Worm (Caenorhabditis elegans) whole organism, young adult: ENCODE results near the gene fip-7.

Experiments used
- B0035.1 ChIP-seq: sonication (generic microtip); optimal IDR thresholded peaks from 2 replicates; lab custom pipeline; 2016; ENCODE audit warnings: missing genetic modification characterization, mild to moderate bottlenecking, missing compliant biosample characterization, missing genotype, missing genetic modification reagents
- B0336.3 ChIP-seq: fragments of 200-800 bp; sonication (Bioruptor generic); IDR thresholded peaks from 2 replicates; pipeline ENCODE4 v1.3.6; 2022; ENCODE audit warnings: missing genetic modification characterization, missing compliant biosample characterization
- C17E4.6 ChIP-seq: fragments of 200-800 bp; sonication (Bioruptor generic); IDR thresholded peaks from 2 replicates; pipeline ENCODE4 v1.3.6; 2022; ENCODE audit warnings: missing genetic modification reagents, missing genetic modification characterization, missing compliant biosample characterization
- D2030.7 ChIP-seq: fragments of 200-800 bp; sonication (Bioruptor generic); IDR thresholded peaks from 2 replicates; pipeline ENCODE4 v1.3.6; 2022; ENCODE audit warnings: missing genetic modification reagents, missing genetic modification characterization, missing compliant biosample characterization
- F33H1.4 ChIP-seq: fragments of 200-800 bp; sonication (Bioruptor generic); IDR thresholded peaks from 2 replicates; pipeline ENCODE4 v1.3.6; 2022; ENCODE audit warnings: missing genetic modification reagents, missing genetic modification characterization, missing compliant biosample characterization
- F49E8.2 ChIP-seq: sonication (generic microtip); optimal IDR thresholded peaks from 3 replicates; lab custom pipeline; 2017; ENCODE audit warnings: missing genetic modification characterization, mild to moderate bottlenecking, missing compliant biosample characterization, antibody characterized with exemption, moderate library complexity; ENCODE audit not compliant: insufficient read depth
- T26A5.8 ChIP-seq: sonication (generic microtip); optimal IDR thresholded peaks from 2 replicates; lab custom pipeline; 2016; ENCODE audit warnings: missing genetic modification characterization, missing compliant biosample characterization
- Y53G8AR.9 ChIP-seq: fragments of 200-800 bp; sonication (Bioruptor generic); conservative IDR thresholded peaks from 2 replicates; pipeline ENCODE4 v1.3.6; 2022; ENCODE audit warnings: missing genetic modification reagents, missing genetic modification characterization, missing compliant biosample characterization
- Y56A3A.18 ChIP-seq: fragments of 200-800 bp; sonication (Bioruptor generic); IDR thresholded peaks from 2 replicates; pipeline ENCODE4 v1.3.6; 2022; ENCODE audit warnings: missing genetic modification reagents, missing genetic modification characterization, missing compliant biosample characterization
- Y67H2A.10 ChIP-seq: fragments of 200-800 bp; sonication (Bioruptor generic); conservative IDR thresholded peaks from 2 replicates; pipeline ENCODE4 v1.3.6; 2022; ENCODE audit warnings: missing genetic modification reagents, missing genetic modification characterization, missing compliant biosample characterization
- Y79H2A.3 ChIP-seq: fragments of 200-800 bp; sonication (Bioruptor generic); conservative IDR thresholded peaks from 2 replicates; pipeline ENCODE4 v1.3.6; 2022; ENCODE audit warnings: missing genetic modification reagents, missing genetic modification characterization, missing compliant biosample characterization
- ama-1 ChIP-seq, 3 experiments: fragments of 150-350 bp in 1 of 3; sonication (generic microtip) in 2 of 3; optimal IDR thresholded peaks; 2 replicates each; lab custom pipeline; 2014 to 2018; ENCODE audit warnings: missing biosample characterization in 2 of 3, missing genetic modification characterization in 2 of 3, missing genetic modification reagents in 2 of 3
- athp-1 ChIP-seq: sonication (generic microtip); optimal IDR thresholded peaks from 2 replicates; lab custom pipeline; 2017; ENCODE audit warnings: mild to moderate bottlenecking, missing genetic modification characterization, missing compliant biosample characterization
- attf-6 ChIP-seq: fragments of 200-800 bp; sonication (Bioruptor generic); IDR thresholded peaks from 2 replicates; pipeline ENCODE4 v1.3.6; 2022; ENCODE audit warnings: missing genetic modification reagents, missing genetic modification characterization, missing compliant biosample characterization
- cebp-1 ChIP-seq, 2 experiments: fragments of 200-800 bp in 1 of 2; sonication (Bioruptor generic) in 1 of 2; sonication (generic microtip) in 1 of 2; IDR thresholded peaks in 1 of 2; optimal IDR thresholded peaks in 1 of 2; 2 replicates each; pipeline versions ENCODE4 v1.3.6 to Lab custom; 2017 to 2022; ENCODE audit warnings: missing compliant biosample characterization in 2 of 2, missing genetic modification characterization in 2 of 2, mild to moderate bottlenecking in 1 of 2, missing genetic modification reagents in 1 of 2, moderate library complexity in 1 of 2
- ceh-27 ChIP-seq: fragments of 200-800 bp; sonication (Bioruptor generic); optimal IDR thresholded peaks from 2 replicates; lab custom pipeline; 2018; ENCODE audit warnings: mild to moderate bottlenecking, missing genetic modification characterization, moderate library complexity, missing compliant biosample characterization
- ceh-91 ChIP-seq: fragments of 200-800 bp; sonication (Bioruptor generic); IDR thresholded peaks from 2 replicates; pipeline ENCODE4 v1.3.6; 2022; ENCODE audit warnings: missing genetic modification reagents, missing genetic modification characterization, missing compliant biosample characterization
- dox-1 ChIP-seq: fragments of 200-800 bp; sonication (Bioruptor generic); IDR thresholded peaks from 2 replicates; pipeline ENCODE4 v1.3.6; 2022; ENCODE audit warnings: missing genetic modification reagents, missing genetic modification characterization, missing compliant biosample characterization
- dpff-1 ChIP-seq: sonication (generic microtip); optimal IDR thresholded peaks from 2 replicates; lab custom pipeline; 2017; ENCODE audit warnings: mild to moderate bottlenecking, missing genetic modification characterization, missing compliant biosample characterization
- efl-1 ChIP-seq: fragments of 150-350 bp; optimal IDR thresholded peaks from 2 replicates; lab custom pipeline; 2014; ENCODE audit warnings: missing biosample characterization, missing genetic modification reagents, missing genetic modification characterization
- ekl-4 ChIP-seq: fragments of 200-800 bp; sonication (Bioruptor generic); IDR thresholded peaks from 2 replicates; pipeline ENCODE4 v1.3.6; 2022; ENCODE audit warnings: missing genetic modification reagents, missing genetic modification characterization, missing compliant biosample characterization
- hmg-1.2 ChIP-seq: fragments of 200-800 bp; sonication (Bioruptor generic); IDR thresholded peaks from 2 replicates; pipeline ENCODE4 v1.3.6; 2022; ENCODE audit warnings: missing genetic modification reagents, missing genetic modification characterization, missing compliant biosample characterization
- hrde-1 ChIP-seq: sonication (generic microtip); optimal IDR thresholded peaks from 2 replicates; lab custom pipeline; 2016; ENCODE audit warnings: missing genetic modification characterization, mild to moderate bottlenecking, missing compliant biosample characterization, moderate library complexity, missing genotype, missing genetic modification reagents, borderline replicate concordance
- hsf-1 ChIP-seq: fragments of 200-800 bp; sonication (Bioruptor generic); IDR thresholded peaks from 2 replicates; pipeline ENCODE4 v1.3.6; 2022; ENCODE audit warnings: missing genetic modification reagents, missing genetic modification characterization, missing compliant biosample characterization
- lin-35 ChIP-seq, 3 experiments: fragments of 150-350 bp in 2 of 3; sonication (generic microtip) in 1 of 3; optimal IDR thresholded peaks; 2 replicates each; lab custom pipeline; 2014 to 2018; ENCODE audit warnings: missing biosample characterization in 3 of 3, missing genetic modification characterization in 3 of 3, missing genetic modification reagents in 3 of 3
- lin-40 ChIP-seq: sonication (generic microtip); optimal IDR thresholded peaks from 2 replicates; lab custom pipeline; 2016; ENCODE audit warnings: missing genetic modification characterization, mild to moderate bottlenecking, missing compliant biosample characterization, missing genotype, missing genetic modification reagents
- lir-1 ChIP-seq: fragments of 200-800 bp; sonication (Bioruptor generic); conservative IDR thresholded peaks from 2 replicates; pipeline ENCODE4 v1.3.6; 2022; ENCODE audit warnings: missing genetic modification reagents, missing genetic modification characterization, missing compliant biosample characterization
- mcd-1 ChIP-seq: fragments of 200-800 bp; sonication (Bioruptor generic); IDR thresholded peaks from 2 replicates; pipeline ENCODE4 v1.3.6; 2022; ENCODE audit warnings: missing genetic modification reagents, missing genetic modification characterization, missing compliant biosample characterization
- mes-4 ChIP-seq: sonication (generic microtip); optimal IDR thresholded peaks from 2 replicates; lab custom pipeline; 2016; ENCODE audit warnings: missing genotype, missing genetic modification characterization, missing compliant biosample characterization
- nfya-2 ChIP-seq: fragments of 200-800 bp; sonication (Bioruptor generic); IDR thresholded peaks from 2 replicates; pipeline ENCODE4 v1.3.6; 2022; ENCODE audit warnings: missing genetic modification reagents, missing genetic modification characterization, missing compliant biosample characterization
- nfyb-1 ChIP-seq: fragments of 200-800 bp; sonication (Bioruptor generic); IDR thresholded peaks from 2 replicates; pipeline ENCODE4 v1.3.6; 2022; ENCODE audit warnings: missing genetic modification reagents, missing genetic modification characterization, missing compliant biosample characterization
- nhr-179 ChIP-seq: sonication (generic microtip); optimal IDR thresholded peaks from 2 replicates; lab custom pipeline; 2016; ENCODE audit warnings: mild to moderate bottlenecking, missing genetic modification characterization, missing compliant biosample characterization
- pbrm-1 ChIP-seq: fragments of 200-800 bp; sonication (Bioruptor generic); IDR thresholded peaks from 2 replicates; pipeline ENCODE4 v1.3.6; 2022; ENCODE audit warnings: missing genetic modification reagents, missing genetic modification characterization, missing compliant biosample characterization
- rec-8 ChIP-seq, 2 experiments: sonication (generic microtip); optimal IDR thresholded peaks; 2 replicates each; lab custom pipeline; 2016; ENCODE audit warnings: mild to moderate bottlenecking in 2 of 2, missing genetic modification characterization in 2 of 2, missing genetic modification reagents in 2 of 2, missing genotype in 2 of 2, missing biosample characterization in 1 of 2, missing compliant biosample characterization in 1 of 2, moderate library complexity in 1 of 2
- repo-1 ChIP-seq: sonication (generic microtip); optimal IDR thresholded peaks from 2 replicates; lab custom pipeline; 2017; ENCODE audit warnings: mild to moderate bottlenecking, missing genetic modification characterization, missing compliant biosample characterization
- rpc-1 ChIP-seq, 2 experiments: fragments of 150-350 bp in 1 of 2; sonication (generic microtip) in 1 of 2; optimal IDR thresholded peaks; 2 replicates each; lab custom pipeline; 2014 to 2018; ENCODE audit warnings: missing biosample characterization in 1 of 2, missing genetic modification characterization in 1 of 2, missing genetic modification reagents in 1 of 2, missing genotype in 1 of 2
- snpc-1.3 ChIP-seq: sonication (generic microtip); optimal IDR thresholded peaks from 2 replicates; lab custom pipeline; 2017; ENCODE audit warnings: missing genetic modification characterization, mild to moderate bottlenecking, missing compliant biosample characterization, antibody characterized with exemption, moderate library complexity, missing genotype, missing genetic modification reagents; ENCODE audit not compliant: insufficient read depth
- snpc-4 ChIP-seq, 5 experiments: fragments of 150-350 bp in 1 of 5; sonication (generic microtip) in 4 of 5; optimal IDR thresholded peaks; 2 replicates each; lab custom pipeline; 2014 to 2018; ENCODE audit warnings: missing genetic modification characterization in 5 of 5, missing biosample characterization in 3 of 5, antibody characterized with exemption in 2 of 5, mild to moderate bottlenecking in 2 of 5, missing compliant biosample characterization in 2 of 5, missing genotype in 2 of 5, moderate library complexity in 2 of 5, missing genetic modification reagents in 1 of 5
- tbp1 ChIP-seq: fragments of 200-800 bp; sonication (Bioruptor generic); optimal IDR thresholded peaks from 2 replicates; lab custom pipeline; 2018; ENCODE audit warnings: mild to moderate bottlenecking, missing genetic modification characterization, missing compliant biosample characterization
- tbx-9 ChIP-seq: sonication (generic microtip); optimal IDR thresholded peaks from 2 replicates; lab custom pipeline; 2016; ENCODE audit warnings: borderline replicate concordance, missing genetic modification characterization, inconsistent platforms, missing compliant biosample characterization
- ztf-25 ChIP-seq: fragments of 200-800 bp; sonication (Bioruptor generic); IDR thresholded peaks from 2 replicates; pipeline ENCODE4 v1.3.6; 2022; ENCODE audit warnings: missing genetic modification reagents, missing genetic modification characterization, missing compliant biosample characterization
- ztf-3 ChIP-seq: fragments of 200-800 bp; sonication (Bioruptor generic); optimal IDR thresholded peaks from 2 replicates; lab custom pipeline; 2018; ENCODE audit warnings: mild to moderate bottlenecking, missing genetic modification characterization, missing compliant biosample characterization

Gene fip-7

ce11 chrIV:16656232-16656631, 30.2 kb downstream of the fip-7 start, which contains the start of gene tsr-2 (continued):
- TF ChIP-seq ceh-91 (GFP tag; lab: Robert Waterston, UW) (peak; percentile 80), dox-1 (GFP tag; lab: Robert Waterston, UW) (peak; percentile 95), Y67H2A.10 (GFP tag; lab: Robert Waterston, UW) (0 out of 2 replicates have a peak, but pooled peaks have one; percentile 48), C17E4.6 (no peak), ztf-3 (GFP tag; lab: Kevin White, UChicago) (no peak), rpc-1 (optimal IDR thresholded peaks at IDR 0.05; lab: Kevin White, UChicago) (peak; percentile 25), rpc-1 (tag; optimal IDR thresholded peaks at IDR 0.05; lab: Kevin White, UChicago) (no peak)
- TF ChIP-seq, all 124 proteins: peak for 62

- TF ChIP-seq Y53G8AR.9 (GFP tag; lab: Robert Waterston, UW) (peak; percentile 54; the same call in 1 of the 2 replicates), athp-1 (tag; lab: Kevin White, UChicago) (peak; percentile 20), nhr-179 (tag; lab: Kevin White, UChicago) (no peak), B0336.3 (peak; percentile 77), pbrm-1 (0 out of 2 replicates have a peak, but pooled peaks have one; percentile 4), D2030.7 (GFP tag; lab: Robert Waterston, UW) (0 out of 2 replicates have a peak, but pooled peaks have one; percentile 17), ceh-27 (no peak), Y56A3A.18 (GFP tag; lab: Robert Waterston, UW) (no peak), B0035.1 (peak; percentile 7), tbx-9 (no peak), attf-6 (GFP tag; lab: Robert Waterston, UW) (peak; percentile 89; the same call in 1 of the 2 replicates), hmg-1.2 (GFP tag; lab: Robert Waterston, UW) (0 out of 2 replicates have a peak, but pooled peaks have one; percentile 12), hsf-1 (GFP tag; lab: Robert Waterston, UW) (peak; percentile 68), Y79H2A.3 (GFP tag; lab: Robert Waterston, UW) (peak; percentile 69; the same call in 1 of the 2 replicates), ekl-4 (GFP tag; lab: Robert Waterston, UW) (peak; percentile 55; the same call in 1 of the 2 replicates), mcd-1 (peak; percentile 17; the same call in 1 of the 2 replicates), nfyb-1 (GFP tag; lab: Robert Waterston, UW) (peak; percentile 87), ztf-25 (GFP tag; lab: Robert Waterston, UW) (0 out of 2 replicates have a peak, but pooled peaks have one; percentile 32), T26A5.8 (peak; percentile 12), nfya-2 (GFP tag; lab: Robert Waterston, UW) (0 out of 2 replicates have a peak, but pooled peaks have one; percentile 74), lin-40 (no peak), ztf-3 (GFP tag; lab: Kevin White, UChicago) (no peak), cebp-1 (GFP tag; IDR thresholded peaks at IDR 0.05; lab: Robert Waterston, UW) (no peak), cebp-1 (tag; optimal IDR thresholded peaks at IDR 0.05; lab: Kevin White, UChicago) (peak; percentile 61), repo-1 (no peak), snpc-4 (GFP tag; optimal IDR thresholded peaks at IDR 0.05; lab: Kevin White, UChicago) (no peak), snpc-4 (tag; optimal IDR thresholded peaks at IDR 0.05; lab: Kevin White, UChicago) (peak in 2 of 4 experiments; percentile 27 to 92), F49E8.2 (tag; lab: Kevin White, UChicago) (peak; percentile 30), rec-8 (tag; optimal IDR thresholded peaks at IDR 0.05; lab: Kevin White, UChicago) (peak in 1 of 2 experiments; percentile 3), tbp1 (peak; percentile 51), lin-35 (GFP tag; optimal IDR thresholded peaks at IDR 0.05; lab: Kevin White, UChicago) (peak in 1 of 3 experiments; percentile 3), efl-1 (GFP tag; lab: Kevin White, UChicago) (no peak), hrde-1 (peak; percentile 60), lir-1 (GFP tag; lab: Robert Waterston, UW) (no peak), dpff-1 (tag; lab: Kevin White, UChicago) (peak; percentile 62), snpc-1.3 (no peak), F33H1.4 (GFP tag; lab: Robert Waterston, UW) (no peak), mes-4 (tag; lab: Kevin White, UChicago) (peak; percentile 55), ama-1 (optimal IDR thresholded peaks at IDR 0.05; lab: Kevin White, UChicago) (no peak), ama-1 (GFP tag; optimal IDR thresholded peaks at IDR 0.05; lab: Kevin White, UChicago) (no peak)
Observed at ce11 chrIV:16657488-16657982, 31.5 kb downstream of the fip-7 start.
